Fruit fly (Drosophila melanogaster) Kc167 (cell line): Measurements from ENCODE around the gene CG7694.

Experiments
- Myc ChIP-seq: fragments of >200 bp; optimal IDR thresholded peaks from 2 replicates; lab custom pipeline; 2017; ENCODE audit warnings: missing external identifiers
- Sin3A ChIP-seq: fragments of >200 bp; optimal IDR thresholded peaks from 2 replicates; lab custom pipeline; 2018; ENCODE audit warnings: missing external identifiers
- h ChIP-seq: fragments of >200 bp; optimal IDR thresholded peaks from 3 replicates; lab custom pipeline; 2018; ENCODE audit warnings: missing external identifiers
- insv ChIP-seq: fragments of >200 bp; optimal IDR thresholded peaks from 3 replicates; lab custom pipeline; 2018; ENCODE audit warnings: missing external identifiers
- psq ChIP-seq: fragments of >200 bp; optimal IDR thresholded peaks from 2 replicates; lab custom pipeline; 2017; ENCODE audit warnings: missing external identifiers
- ttk ChIP-seq: sonication (Bioruptor generic); optimal IDR thresholded peaks from 2 replicates; lab custom pipeline; 2017; ENCODE audit warnings: missing external identifiers

CG7694 gene

dm6 chr3R:18572845-18573490 lies at the start of gene CG7694, which contains the start of gene fray:
Gene CG7694, plus strand, starts transcription at chr3R:18573091.
Gene fray, plus strand, starts transcription at chr3R:18573091.
- no peak for TF ChIP-seq Myc (lab: Kevin White, UChicago)

dm6 chr3R:18545486-18545885 lies 27.4 kb upstream of the CG7694 start, which contains the start of gene fru:
Gene fru, minus strand, starts transcription at chr3R:18545586.
- no peak for TF ChIP-seq insv (lab: Kevin White, UChicago)
- TF ChIP-seq psq (lab: Kevin White, UChicago), result no peak
- no peak for TF ChIP-seq Myc (lab: Kevin White, UChicago)
- no peak for TF ChIP-seq ttk (lab: Kevin White, UChicago)
- TF ChIP-seq h, result no peak
- TF ChIP-seq Sin3A (lab: Kevin White, UChicago), result no peak

dm6 chr3R:18546159-18546558 lies 26.7 kb upstream of the CG7694 start:
- TF ChIP-seq ttk (lab: Kevin White, UChicago) (no peak), psq (lab: Kevin White, UChicago) (no peak), Sin3A (lab: Kevin White, UChicago) (no peak), Myc (lab: Kevin White, UChicago) (no peak), insv (lab: Kevin White, UChicago) (no peak), h (no peak)

- TF ChIP-seq psq (lab: Kevin White, UChicago) (no peak), h (no peak), Sin3A (lab: Kevin White, UChicago) (no peak), insv (lab: Kevin White, UChicago) (no peak), ttk (lab: Kevin White, UChicago) (no peak), Myc (lab: Kevin White, UChicago) (no peak)
Measured at dm6 chr3R:18546972-18547371, 25.9 kb upstream of the CG7694 start.

dm6 chr3R:18548787-18549186 lies 24.1 kb upstream of the CG7694 start:
- TF ChIP-seq insv (lab: Kevin White, UChicago) (no peak), psq (lab: Kevin White, UChicago) (no peak), h (no peak), Myc (lab: Kevin White, UChicago) (no peak), Sin3A (lab: Kevin White, UChicago) (no peak), ttk (lab: Kevin White, UChicago) (no peak)

- no peak for TF ChIP-seq Myc (lab: Kevin White, UChicago)
Measured at dm6 chr3R:18559569-18559968, 13.3 kb upstream of the CG7694 start, which contains the start of gene CG7691. Gene CG7691, plus strand, starts transcription at chr3R:18559869.

- TF ChIP-seq Myc (lab: Kevin White, UChicago), result no peak
- no peak for TF ChIP-seq h
- no peak for TF ChIP-seq psq (lab: Kevin White, UChicago)
- TF ChIP-seq insv (lab: Kevin White, UChicago), result no peak
- no peak for TF ChIP-seq Sin3A (lab: Kevin White, UChicago)
- no peak for TF ChIP-seq ttk (lab: Kevin White, UChicago)
Measured at dm6 chr3R:18565073-18565472, 7.8 kb upstream of the CG7694 start, which contains the start of the genes CG43210 and hemo. Gene CG43210, minus strand, starts transcription at chr3R:18565173. Gene hemo, minus strand, starts transcription at chr3R:18565173.

- TF ChIP-seq Sin3A (lab: Kevin White, UChicago) (no peak), Myc (lab: Kevin White, UChicago) (no peak), insv (lab: Kevin White, UChicago) (no peak), h (no peak), psq (lab: Kevin White, UChicago) (no peak), ttk (lab: Kevin White, UChicago) (no peak)
Measured at dm6 chr3R:18572240-18572803, 569 bp upstream of the CG7694 start.

- no peak for TF ChIP-seq h
- no peak for TF ChIP-seq Sin3A (lab: Kevin White, UChicago)
- no peak for TF ChIP-seq Myc (lab: Kevin White, UChicago)
Measured at dm6 chr3R:18573699-18574259, 888 bp downstream of the CG7694 start.

- TF ChIP-seq Sin3A (lab: Kevin White, UChicago), result no peak
- TF ChIP-seq insv (lab: Kevin White, UChicago), result no peak
- TF ChIP-seq psq (lab: Kevin White, UChicago), result no peak
- no peak for TF ChIP-seq h
- no peak for TF ChIP-seq ttk (lab: Kevin White, UChicago)
- no peak for TF ChIP-seq Myc (lab: Kevin White, UChicago)
Measured at dm6 chr3R:18577739-18578417, 5.0 kb downstream of the CG7694 start.

- no peak for TF ChIP-seq psq (lab: Kevin White, UChicago)
- no peak for TF ChIP-seq insv (lab: Kevin White, UChicago)
- TF ChIP-seq h, result no peak
Measured at dm6 chr3R:18580979-18581378, 8.1 kb downstream of the CG7694 start.

- no peak for TF ChIP-seq insv (lab: Kevin White, UChicago)
- TF ChIP-seq Myc (lab: Kevin White, UChicago), result no peak
- no peak for TF ChIP-seq psq (lab: Kevin White, UChicago)
- no peak for TF ChIP-seq ttk (lab: Kevin White, UChicago)
- TF ChIP-seq Sin3A (lab: Kevin White, UChicago), result no peak
- TF ChIP-seq h, result no peak
Measured at dm6 chr3R:18582236-18582635, 9.3 kb downstream of the CG7694 start.
